Worm (Caenorhabditis elegans) whole organism, L3 larva: ENCODE data around the gene dcaf-1.

Experiments used
- R02D3.7 ChIP-seq: fragments of 150-350 bp; optimal IDR thresholded peaks from 2 replicates; lab custom pipeline; 2014; ENCODE audit warnings: missing biosample characterization, missing genetic modification characterization
- ZK546.5 ChIP-seq: sonication (generic microtip); optimal IDR thresholded peaks from 2 replicates; lab custom pipeline; 2017; ENCODE audit warnings: missing biosample characterization, missing genetic modification characterization
- aly-2 ChIP-seq: fragments of 150-350 bp; optimal IDR thresholded peaks from 2 replicates; lab custom pipeline; 2014; ENCODE audit warnings: missing biosample characterization, missing genetic modification characterization
- ceh-28 ChIP-seq: fragments of 150-350 bp; optimal IDR thresholded peaks from 2 replicates; lab custom pipeline; 2014; ENCODE audit warnings: missing biosample characterization, missing genetic modification reagents, missing genetic modification characterization
- ceh-82 ChIP-seq: fragments of 150-350 bp; optimal IDR thresholded peaks from 2 replicates; lab custom pipeline; 2014; ENCODE audit warnings: missing biosample characterization, missing genetic modification characterization
- ceh-9 ChIP-seq: sonication (generic microtip); optimal IDR thresholded peaks from 2 replicates; lab custom pipeline; 2018; ENCODE audit warnings: missing biosample characterization, missing genetic modification characterization
- daf-12 ChIP-seq: fragments of 150-350 bp; optimal IDR thresholded peaks from 2 replicates; lab custom pipeline; 2014; ENCODE audit warnings: missing biosample characterization, missing genetic modification reagents, missing genetic modification characterization
- egl-27 ChIP-seq: sonication (generic microtip); optimal IDR thresholded peaks from 4 replicates; lab custom pipeline; 2017; ENCODE audit warnings: missing biosample characterization, missing genetic modification reagents, missing genetic modification characterization
- egl-5 ChIP-seq: fragments of 150-350 bp; optimal IDR thresholded peaks from 2 replicates; lab custom pipeline; 2017; ENCODE audit warnings: missing biosample characterization, missing genetic modification reagents, missing genetic modification characterization, inconsistent platforms
- elt-1 ChIP-seq: fragments of 150-350 bp; optimal IDR thresholded peaks from 2 replicates; lab custom pipeline; 2014; ENCODE audit warnings: missing biosample characterization, missing genetic modification characterization
- elt-2 ChIP-seq: sonication (generic microtip); optimal IDR thresholded peaks from 2 replicates; lab custom pipeline; 2016; ENCODE audit warnings: missing genetic modification reagents, mild to moderate bottlenecking, missing genetic modification characterization, missing compliant biosample characterization
- fkh-2 ChIP-seq: fragments of 150-350 bp; optimal IDR thresholded peaks from 2 replicates; lab custom pipeline; 2014; ENCODE audit warnings: missing biosample characterization, missing genetic modification reagents, missing genetic modification characterization
- fos-1 ChIP-seq: fragments of 150-350 bp; optimal IDR thresholded peaks from 2 replicates; lab custom pipeline; 2014; ENCODE audit warnings: missing biosample characterization, missing genetic modification characterization
- hmg-11 ChIP-seq: sonication (generic microtip); optimal IDR thresholded peaks from 2 replicates; lab custom pipeline; 2016; ENCODE audit warnings: missing genetic modification characterization, missing compliant biosample characterization
- lin-15B ChIP-seq: fragments of 150-350 bp; optimal IDR thresholded peaks from 2 replicates; lab custom pipeline; 2014; ENCODE audit warnings: missing biosample characterization, missing genetic modification characterization
- lin-39 ChIP-seq: fragments of 150-350 bp; optimal IDR thresholded peaks from 2 replicates; lab custom pipeline; 2018; ENCODE audit warnings: missing biosample characterization, missing genetic modification reagents, missing genetic modification characterization
- lsy-12 ChIP-seq: sonication (generic microtip); optimal IDR thresholded peaks from 2 replicates; lab custom pipeline; 2016; ENCODE audit warnings: mild to moderate bottlenecking, missing genetic modification characterization, missing compliant biosample characterization
- mml-1 ChIP-seq: fragments of 150-350 bp; sonication (generic microtip); optimal IDR thresholded peaks from 3 replicates; lab custom pipeline; 2014; ENCODE audit warnings: missing biosample characterization, missing genetic modification characterization
- nfya-1 ChIP-seq: sonication (generic microtip); optimal IDR thresholded peaks from 2 replicates; lab custom pipeline; 2017; ENCODE audit warnings: missing genetic modification characterization, mild to moderate bottlenecking, missing compliant biosample characterization, antibody characterized with exemption, moderate library complexity; ENCODE audit not compliant: insufficient read depth
- nhr-11 ChIP-seq: fragments of 150-350 bp; optimal IDR thresholded peaks from 2 replicates; lab custom pipeline; 2014; ENCODE audit warnings: missing biosample characterization, missing genetic modification characterization
- nhr-23 ChIP-seq: fragments of 150-350 bp; optimal IDR thresholded peaks from 2 replicates; lab custom pipeline; 2014; ENCODE audit warnings: missing biosample characterization, missing genetic modification reagents, missing genetic modification characterization
- nhr-237 ChIP-seq: fragments of 150-350 bp; optimal IDR thresholded peaks from 2 replicates; lab custom pipeline; 2014; ENCODE audit warnings: missing biosample characterization, missing genetic modification characterization
- nhr-25 ChIP-seq: sonication (generic microtip); optimal IDR thresholded peaks from 2 replicates; lab custom pipeline; 2017; ENCODE audit warnings: missing biosample characterization, missing genetic modification characterization
- nhr-28 ChIP-seq: fragments of 150-350 bp; optimal IDR thresholded peaks from 2 replicates; lab custom pipeline; 2014; ENCODE audit warnings: missing biosample characterization, missing genetic modification characterization
- nhr-43 ChIP-seq: sonication (generic microtip); optimal IDR thresholded peaks from 2 replicates; lab custom pipeline; 2016; ENCODE audit warnings: mild to moderate bottlenecking, missing genetic modification characterization, missing compliant biosample characterization; ENCODE audit not compliant: poor library complexity, severe bottlenecking
- nhr-67 ChIP-seq: fragments of 150-350 bp; optimal IDR thresholded peaks from 2 replicates; lab custom pipeline; 2014; ENCODE audit warnings: missing biosample characterization, missing genetic modification characterization
- pha-4 ChIP-seq: fragments of 150-350 bp; optimal IDR thresholded peaks from 2 replicates; lab custom pipeline; 2014; ENCODE audit warnings: missing biosample characterization, missing genetic modification reagents, missing genetic modification characterization
- pqm-1 ChIP-seq: fragments of 150-350 bp; optimal IDR thresholded peaks from 2 replicates; lab custom pipeline; 2017; ENCODE audit warnings: missing biosample characterization, missing genetic modification characterization, inconsistent platforms
- skn-1 ChIP-seq: fragments of 150-350 bp; optimal IDR thresholded peaks from 2 replicates; lab custom pipeline; 2014; ENCODE audit warnings: missing biosample characterization, missing genetic modification characterization
- tbx-2 ChIP-seq: sonication (generic microtip); optimal IDR thresholded peaks from 2 replicates; lab custom pipeline; 2016; ENCODE audit warnings: mild to moderate bottlenecking, missing genetic modification characterization, missing compliant biosample characterization
- unc-62 ChIP-seq: fragments of 150-350 bp; sonication (generic microtip); optimal IDR thresholded peaks from 4 replicates; lab custom pipeline; 2014; ENCODE audit warnings: missing biosample characterization, missing genetic modification reagents, missing genetic modification characterization
- zag-1 ChIP-seq: fragments of 150-350 bp; optimal IDR thresholded peaks from 2 replicates; lab custom pipeline; 2014; ENCODE audit warnings: missing biosample characterization, missing genetic modification characterization
- ztf-11 ChIP-seq: fragments of 150-350 bp; optimal IDR thresholded peaks from 2 replicates; lab custom pipeline; 2014; ENCODE audit warnings: missing biosample characterization, missing genetic modification characterization

dcaf-1 gene

ce11 chrIV:9728376-9728775 is 21.9 kb upstream of the dcaf-1 start, which contains the start of gene nhr-100:
nhr-100 (plus strand) TSS chrIV:9728676.
- TF ChIP-seq lin-15B (tag; lab: Kevin White, UChicago) (no peak), tbx-2 (tag; lab: Kevin White, UChicago) (no peak), pqm-1 (no peak), lin-39 (tag; lab: Kevin White, UChicago) (no peak), ceh-82 (tag; lab: Kevin White, UChicago) (no peak), nhr-25 (tag; lab: Kevin White, UChicago) (no peak), nhr-237 (tag; lab: Kevin White, UChicago) (no peak), egl-27 (tag; lab: Kevin White, UChicago) (no peak), aly-2 (tag; lab: Kevin White, UChicago) (no peak), pha-4 (tag; lab: Kevin White, UChicago) (no peak), fos-1 (tag; lab: Kevin White, UChicago) (no peak), ceh-9 (no peak)
- TF ChIP-seq, all 47 proteins: peak for 0

- TF ChIP-seq lin-15B (tag; lab: Kevin White, UChicago) (no peak), nhr-67 (tag; lab: Kevin White, UChicago) (no peak), mml-1 (tag; lab: Kevin White, UChicago) (no peak), fos-1 (tag; lab: Kevin White, UChicago) (no peak), egl-27 (tag; lab: Kevin White, UChicago) (no peak), aly-2 (tag; lab: Kevin White, UChicago) (no peak), unc-62 (GFP tag; lab: Kevin White, UChicago) (no peak), skn-1 (tag; lab: Kevin White, UChicago) (no peak), daf-12 (tag; lab: Kevin White, UChicago) (no peak), fkh-2 (no peak), ztf-11 (no peak), tbx-2 (tag; lab: Kevin White, UChicago) (no peak), lin-39 (tag; lab: Kevin White, UChicago) (no peak), ZK546.5 (tag; lab: Kevin White, UChicago) (no peak), egl-5 (tag; lab: Kevin White, UChicago) (no peak), zag-1 (tag; lab: Kevin White, UChicago) (no peak)
These were observed 20.7 kb upstream of the dcaf-1 start for ce11 chrIV:9727217-9727616.

ce11 chrIV:9725468-9725985 is 19.0 kb upstream of the dcaf-1 start:
- TF ChIP-seq nhr-11: peak; percentile 66
- TF ChIP-seq lsy-12: no peak
- no peak for TF ChIP-seq nhr-237 (tag; lab: Kevin White, UChicago)

ce11 chrIV:9724948-9725347 is 18.4 kb upstream of the dcaf-1 start, which contains the start of the genes nhr-138 and C28D4.18:
nhr-138 (plus strand) TSS chrIV:9725251.
C28D4.18 (plus strand) TSS chrIV:9725280.
- TF ChIP-seq elt-2 (tag; lab: Kevin White, UChicago) (no peak), R02D3.7 (tag; lab: Kevin White, UChicago) (no peak), elt-1 (tag; lab: Kevin White, UChicago) (no peak), hmg-11 (tag; lab: Kevin White, UChicago) (no peak), lsy-12 (no peak), nfya-1 (no peak), pha-4 (tag; lab: Kevin White, UChicago) (no peak), lin-15B (tag; lab: Kevin White, UChicago) (no peak), skn-1 (tag; lab: Kevin White, UChicago) (no peak), pqm-1 (no peak), nhr-28 (tag; lab: Kevin White, UChicago) (no peak), egl-5 (tag; lab: Kevin White, UChicago) (no peak), nhr-43 (tag; lab: Kevin White, UChicago) (no peak)

- TF ChIP-seq ceh-28 (tag; lab: Kevin White, UChicago) (peak; percentile 26), R02D3.7 (tag; lab: Kevin White, UChicago) (no peak), ZK546.5 (tag; lab: Kevin White, UChicago) (no peak), egl-5 (tag; lab: Kevin White, UChicago) (no peak), nhr-23 (tag; lab: Kevin White, UChicago) (peak; percentile 75), elt-1 (tag; lab: Kevin White, UChicago) (peak; percentile 92), aly-2 (tag; lab: Kevin White, UChicago) (no peak)
- TF ChIP-seq, all 47 proteins: peak for 3
These were observed 16.7 kb upstream of the dcaf-1 start for ce11 chrIV:9723185-9723584.
